Worm (Caenorhabditis elegans): ENCODE data around the gene F49E12.7.
A peak's percentile ranks its signal among the peaks of the same experiment; 100 is the strongest.
"Not testable (repeated sequence)": the region's sequence is repeated elsewhere in the genome, so short reads cannot be mapped to it uniquely, and the experiment has no call there.

The F49E12.7 gene

DNA sequence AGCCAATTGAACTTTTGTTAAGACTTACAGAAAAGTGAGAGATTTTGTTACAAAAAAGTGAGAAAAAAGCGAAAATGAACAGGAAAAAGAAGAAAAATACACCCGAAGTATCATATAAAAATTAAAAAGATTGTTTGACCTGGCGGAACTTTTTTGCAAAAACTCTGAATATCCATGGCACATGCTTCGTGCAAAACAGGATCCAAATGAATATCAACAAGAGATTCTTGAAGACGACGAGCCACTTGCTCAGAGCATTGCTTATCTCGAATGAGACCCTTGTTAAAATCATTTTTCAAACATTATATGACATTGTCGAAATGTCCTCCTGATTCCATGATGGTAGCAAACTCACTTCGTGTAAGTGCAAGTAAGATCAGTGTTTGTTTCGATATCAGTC lies 23.9 kb upstream of the F49E12.7 start, which contains the start of gene F14E5.8:
TSS of gene F14E5.8 (plus strand) at position 301 of the 400 bp plus-strand sequence.
- TF ChIP-seq ceh-32 (tag; optimal IDR thresholded peaks at IDR 0.05; ENCODE audit: poor library complexity); F44E2.7 (GFP tag; IDR thresholded peaks at IDR 0.05); attf-4 (tag; optimal IDR thresholded peaks at IDR 0.05): not testable (repeated sequence)

DNA sequence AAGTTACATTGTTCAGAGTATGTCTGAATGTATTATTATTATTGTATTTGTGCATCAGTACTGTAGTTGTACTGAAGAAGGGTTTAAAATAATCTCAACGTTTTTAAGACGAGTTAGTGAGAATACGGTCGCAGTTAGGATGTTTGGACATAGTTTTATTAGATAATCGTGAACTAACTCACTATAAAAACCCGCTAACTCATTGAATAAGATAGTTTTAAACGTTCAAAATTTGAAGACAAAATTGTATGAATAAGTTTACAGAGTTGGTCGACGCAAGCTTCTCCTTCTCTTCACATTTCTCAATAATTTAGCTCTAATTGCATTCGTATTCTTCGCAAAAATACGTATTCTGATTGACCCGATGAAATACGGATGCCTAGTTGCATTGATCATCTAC lies 23.1 kb upstream of the F49E12.7 start:
- no peak for TF ChIP-seq hif-1 (tag; optimal IDR thresholded peaks at IDR 0.05)
- TF ChIP-seq mep-1 (tag; optimal IDR thresholded peaks at IDR 0.05): peak; percentile 19

DNA sequence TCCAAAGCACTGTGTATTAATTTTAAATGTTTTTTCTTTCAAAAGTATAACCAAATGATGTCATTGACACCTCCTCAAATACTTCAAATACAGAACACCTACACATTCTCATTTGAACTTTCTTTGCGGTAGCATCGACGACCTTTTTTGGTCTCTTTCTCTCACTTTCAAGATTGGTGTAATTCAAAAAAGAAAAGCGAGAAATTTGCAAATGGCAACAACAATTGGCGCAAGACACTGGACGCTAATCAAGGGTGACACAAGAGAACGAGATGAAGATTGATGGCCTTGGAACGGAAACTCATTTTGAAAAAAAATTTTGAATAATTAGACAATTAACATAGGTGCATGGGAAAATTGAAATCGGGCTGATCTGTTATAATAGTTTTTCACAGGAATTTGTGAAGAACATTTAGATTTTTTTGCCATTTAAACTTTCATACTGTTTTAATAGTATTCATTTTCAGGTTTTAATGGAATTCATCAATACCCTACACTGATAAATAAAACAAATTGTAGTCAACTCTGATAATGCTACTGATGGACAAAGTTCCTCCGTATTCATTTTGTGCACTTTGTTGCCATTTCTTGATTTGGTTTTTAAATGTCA lies 21.2 kb upstream of the F49E12.7 start, which contains the start of gene fdgt-2:
TSS of gene fdgt-2 (plus strand) at position 560 of the 610 bp plus-strand sequence.
- TF ChIP-seq nhr-28 (tag; optimal IDR thresholded peaks at IDR 0.05): peak; percentile 25
- TF ChIP-seq aha-1 (tag): peak; percentile 42
- no peak for TF ChIP-seq lir-3 (tag; optimal IDR thresholded peaks at IDR 0.05)
- TF ChIP-seq unc-62 (GFP tag; optimal IDR thresholded peaks at IDR 0.05 in 1 of 2): peak in 1 of 2 experiments; percentile 95
- TF ChIP-seq unc-62 (tag; optimal IDR thresholded peaks at IDR 0.05): no peak
- no peak for TF ChIP-seq daf-16 (GFP tag; optimal IDR thresholded peaks at IDR 0.05)
- TF ChIP-seq daf-16 (tag; optimal IDR thresholded peaks at IDR 0.05): peak; percentile 59

DNA sequence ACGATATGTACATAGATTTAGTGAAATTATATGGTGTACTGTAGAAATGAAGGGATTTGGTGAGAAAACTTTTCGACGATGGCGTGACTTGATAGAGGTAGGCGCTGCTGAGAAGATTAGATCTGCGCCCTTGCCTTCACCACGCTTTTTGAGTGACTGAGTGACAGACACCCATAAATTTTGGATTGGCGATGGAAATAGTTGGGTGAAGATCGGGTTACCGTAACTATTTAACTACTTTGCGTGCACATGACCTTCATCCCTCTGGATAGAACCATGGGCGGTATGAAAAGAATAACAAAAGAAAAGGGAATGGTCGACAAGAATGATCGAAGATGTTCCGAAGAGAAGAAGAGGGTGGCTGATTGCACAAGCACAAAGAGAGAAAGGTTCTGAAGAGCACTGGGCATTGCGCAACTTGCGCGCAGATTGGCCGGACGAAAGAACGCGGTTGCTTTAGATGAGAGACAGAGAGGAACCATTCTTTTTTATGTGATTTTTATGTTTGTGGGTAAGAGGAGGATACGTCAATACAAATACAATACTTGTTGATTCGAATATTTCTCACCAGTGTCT lies 19.6 kb upstream of the F49E12.7 start:
- TF ChIP-seq pha-4 (GFP tag; IDR thresholded peaks at IDR 0.05): no peak
- TF ChIP-seq pha-4 (tag; optimal IDR thresholded peaks at IDR 0.05): no peak
- TF ChIP-seq unc-62 (GFP tag; optimal IDR thresholded peaks at IDR 0.05 in 1 of 2): peak in 1 of 2 experiments; percentile 5
- no peak for TF ChIP-seq unc-62 (tag; optimal IDR thresholded peaks at IDR 0.05)

DNA sequence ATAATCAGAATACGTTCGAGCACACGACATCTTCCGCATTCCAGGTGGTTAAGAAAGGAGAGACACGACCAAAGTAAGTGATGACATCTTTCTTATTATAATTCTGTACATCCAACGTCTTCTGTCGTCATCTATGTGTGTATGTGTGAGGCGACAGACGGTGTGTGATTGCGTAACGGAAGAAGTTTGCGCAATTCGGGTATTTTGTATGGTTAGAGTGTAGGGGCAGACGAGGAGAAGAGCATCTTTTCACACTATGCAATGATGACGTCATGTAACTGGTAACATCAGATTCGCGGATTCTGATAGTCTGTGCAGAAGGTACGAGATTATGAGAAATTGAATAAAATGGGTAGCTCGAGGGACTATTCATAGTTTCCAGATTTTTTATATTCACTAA lies 19.1 kb upstream of the F49E12.7 start:
- TF ChIP-seq mdl-1 (tag; optimal IDR thresholded peaks at IDR 0.05): no peak
- TF ChIP-seq egl-43 (GFP tag; IDR thresholded peaks at IDR 0.05): no peak
- no peak for TF ChIP-seq mdt-29 (GFP tag; IDR thresholded peaks at IDR 0.05)
- no peak for TF ChIP-seq tag-97 (GFP tag; IDR thresholded peaks at IDR 0.05)
- TF ChIP-seq ceh-20 (GFP tag; IDR thresholded peaks at IDR 0.05): no peak
- no peak for TF ChIP-seq php-3 (GFP tag; IDR thresholded peaks at IDR 0.05)
- TF ChIP-seq jun-1 (tag; optimal IDR thresholded peaks at IDR 0.05): no peak
- no peak for TF ChIP-seq hmg-1.1 (GFP tag; IDR thresholded peaks at IDR 0.05)
- TF ChIP-seq lin-39 (tag; optimal IDR thresholded peaks at IDR 0.05): no peak
- no peak for TF ChIP-seq lir-3 (tag; optimal IDR thresholded peaks at IDR 0.05)
- TF ChIP-seq ceh-28 (tag; optimal IDR thresholded peaks at IDR 0.05): no peak
- TF ChIP-seq nhr-237 (tag; optimal IDR thresholded peaks at IDR 0.05): no peak
- TF ChIP-seq ctbp-1 (GFP tag; IDR thresholded peaks at IDR 0.05): no peak
- no peak for TF ChIP-seq nhr-48 (tag; optimal IDR thresholded peaks at IDR 0.05)
- no peak for TF ChIP-seq duxl-1 (tag; optimal IDR thresholded peaks at IDR 0.05; ENCODE audit: poor library complexity)
- TF ChIP-seq dve-1 (tag; optimal IDR thresholded peaks at IDR 0.05; ENCODE audit: insufficient read depth): no peak

DNA sequence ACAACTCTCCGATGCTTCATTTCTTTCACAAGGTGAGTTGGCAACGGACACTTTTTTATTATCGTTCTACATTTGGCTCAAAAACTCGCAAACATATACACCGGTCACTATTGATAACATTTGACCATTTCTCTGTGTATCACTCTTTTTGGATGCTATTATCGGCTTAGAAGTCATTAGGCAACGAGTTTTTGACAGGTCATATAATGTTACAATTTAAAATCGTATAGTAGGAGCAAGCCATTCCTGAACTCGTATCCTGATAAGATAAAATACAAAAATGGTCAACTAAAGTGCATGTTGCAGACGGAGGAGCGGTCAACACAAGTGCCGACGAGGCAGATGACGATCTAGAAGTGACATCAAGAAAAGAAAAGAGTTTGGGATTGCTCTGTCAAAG lies 17.0 kb upstream of the F49E12.7 start:
- TF ChIP-seq php-3 (GFP tag; IDR thresholded peaks at IDR 0.05) (peak; percentile 82), dmd-9 (GFP tag; IDR thresholded peaks at IDR 0.05) (no peak), nhr-102 (tag; optimal IDR thresholded peaks at IDR 0.05) (peak; percentile 32), dve-1 (tag; optimal IDR thresholded peaks at IDR 0.05; ENCODE audit: insufficient read depth) (peak; percentile 70), daf-16 (GFP tag; optimal IDR thresholded peaks at IDR 0.05) (no peak), daf-16 (tag; optimal IDR thresholded peaks at IDR 0.05) (peak; percentile 94), hlh-11 (tag; optimal IDR thresholded peaks at IDR 0.05) (peak; percentile 88), ztf-7 (tag; optimal IDR thresholded peaks at IDR 0.05) (no peak), fkh-10 (GFP tag; optimal IDR thresholded peaks at IDR 0.05) (no peak), nhr-28 (tag; optimal IDR thresholded peaks at IDR 0.05) (peak; percentile 45), unc-39 (tag; optimal IDR thresholded peaks at IDR 0.05) (no peak)
